Fruit fly (Drosophila melanogaster) S2 (cell line): Measurements from ENCODE around the gene gukh.

Experiments used
- CG8478 ChIP-seq: fragments of >200 bp; optimal IDR thresholded peaks from 2 replicates; lab custom pipeline; 2018
- CTCF ChIP-seq, 2 experiments: fragments of >200 bp; optimal IDR thresholded peaks; 2 replicates each; lab custom pipeline; 2018

DNA sequence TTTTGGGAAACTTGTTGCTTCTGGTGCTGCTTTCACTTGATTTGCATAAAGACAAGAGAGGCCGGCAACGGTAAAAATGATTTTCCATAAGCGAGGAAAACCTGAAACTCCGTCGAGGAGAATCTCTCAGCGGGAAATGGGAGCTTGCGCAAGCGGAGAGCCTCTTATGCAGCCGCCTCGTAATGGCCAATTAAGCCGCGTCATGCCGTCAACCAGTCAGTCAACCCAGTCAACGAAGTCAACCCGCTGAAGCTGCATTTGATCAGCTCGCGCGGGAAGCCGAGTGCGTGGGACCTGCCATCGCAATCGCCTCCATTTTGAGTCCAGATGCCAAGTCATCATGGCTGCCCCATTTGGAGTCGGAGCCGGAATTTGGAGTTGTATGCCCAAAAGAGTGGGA lies 9.3 kb downstream of the gukh start:
- TF ChIP-seq CG8478 (lab: Kevin White, UChicago) (no peak), CTCF (optimal IDR thresholded peaks at IDR 0.05; lab: Kevin White, UChicago) (no peak)
